Worm (Caenorhabditis elegans) whole organism, L1 larva: ENCODE data around the gene ddr-2.

Experiments
- aha-1 ChIP-seq: fragments of 150-350 bp; optimal IDR thresholded peaks from 2 replicates; lab custom pipeline; 2014; ENCODE audit warnings: missing biosample characterization, missing genetic modification characterization
- alr-1 ChIP-seq: fragments of 200-800 bp; sonication (Bioruptor generic); optimal IDR thresholded peaks from 2 replicates; lab custom pipeline; 2018; ENCODE audit warnings: borderline replicate concordance, mild to moderate bottlenecking, missing genetic modification characterization, missing compliant biosample characterization
- mef-2 ChIP-seq: fragments of 150-350 bp; optimal IDR thresholded peaks from 2 replicates; lab custom pipeline; 2014; ENCODE audit warnings: missing biosample characterization, missing genetic modification characterization
- nhr-90 ChIP-seq: sonication (generic microtip); optimal IDR thresholded peaks from 2 replicates; lab custom pipeline; 2016; ENCODE audit warnings: mild to moderate bottlenecking, missing genetic modification characterization, missing compliant biosample characterization; ENCODE audit not compliant: poor library complexity
- snpc-4 ChIP-seq: fragments of 150-350 bp; optimal IDR thresholded peaks from 2 replicates; lab custom pipeline; 2014; ENCODE audit warnings: missing biosample characterization, missing genetic modification characterization
- unc-130 ChIP-seq: fragments of 150-350 bp; optimal IDR thresholded peaks from 2 replicates; lab custom pipeline; 2017; ENCODE audit warnings: missing biosample characterization, missing genetic modification characterization, inconsistent platforms
- ztf-11 ChIP-seq, 2 experiments: sonication (generic microtip); optimal IDR thresholded peaks; 2 replicates each; lab custom pipeline; 2016 to 2017; ENCODE audit warnings: missing genetic modification characterization in 2 of 2, missing biosample characterization in 1 of 2, missing compliant biosample characterization in 1 of 2

ce11 chrX:3304068-3304467 is 11.0 kb upstream of the ddr-2 start, which contains the start of gene F11D5.7:
- no peak for TF ChIP-seq ztf-11 (tag; optimal IDR thresholded peaks at IDR 0.05; lab: Kevin White, UChicago)
- no peak for TF ChIP-seq alr-1 (tag; lab: Kevin White, UChicago)
- TF ChIP-seq nhr-90 (tag; lab: Kevin White, UChicago): no peak
- TF ChIP-seq unc-130: no peak
- TF ChIP-seq snpc-4: no peak
- no peak for TF ChIP-seq aha-1 (tag; lab: Kevin White, UChicago)
- TF ChIP-seq mef-2: no peak
